Fruit fly (Drosophila melanogaster) whole organism, prepupa: ENCODE measurements around the gene CG43184.
A peak's percentile ranks its signal among the peaks of the same experiment; 100 is the strongest.

Source experiments
- CG10631 ChIP-seq: fragments of 200-800 bp; sonication (Bioruptor generic); optimal IDR thresholded peaks from 2 replicates; lab custom pipeline; 2016; ENCODE audit warnings: missing biosample characterization, missing genetic modification characterization
- CG10669 ChIP-seq: fragments of 200-800 bp; sonication (Bioruptor generic); optimal IDR thresholded peaks from 3 replicates; lab custom pipeline; 2018; ENCODE audit warnings: missing biosample characterization, mild to moderate bottlenecking, missing genetic modification characterization, moderate library complexity
- CG11762 ChIP-seq: fragments of 200-800 bp; sonication (Bioruptor generic); optimal IDR thresholded peaks from 3 replicates; lab custom pipeline; 2016; ENCODE audit warnings: missing biosample characterization, missing genetic modification characterization; ENCODE audit not compliant: insufficient read depth
- CG11902 ChIP-seq: fragments of 200-800 bp; sonication (Bioruptor generic); optimal IDR thresholded peaks from 3 replicates; lab custom pipeline; 2016; ENCODE audit warnings: missing biosample characterization, missing genetic modification characterization
- CG1621 ChIP-seq: fragments of 200-800 bp; sonication (Bioruptor generic); optimal IDR thresholded peaks from 3 replicates; lab custom pipeline; 2018; ENCODE audit warnings: missing biosample characterization, mild to moderate bottlenecking, missing genetic modification characterization
- CG31627 ChIP-seq: fragments of 200-800 bp; sonication (Bioruptor generic); optimal IDR thresholded peaks from 3 replicates; lab custom pipeline; 2016; ENCODE audit warnings: missing biosample characterization, missing genetic modification characterization
- CG3919 ChIP-seq: fragments of 200-800 bp; sonication (Bioruptor generic); optimal IDR thresholded peaks from 3 replicates; lab custom pipeline; 2016; ENCODE audit warnings: missing biosample characterization, missing genetic modification characterization
- CG6276 ChIP-seq: fragments of 200-800 bp; sonication (Bioruptor generic); optimal IDR thresholded peaks from 2 replicates; lab custom pipeline; 2017; ENCODE audit warnings: missing biosample characterization, mild to moderate bottlenecking, missing genetic modification characterization
- CG6792 ChIP-seq: fragments of 200-800 bp; sonication (Bioruptor generic); optimal IDR thresholded peaks from 3 replicates; lab custom pipeline; 2016; ENCODE audit warnings: missing biosample characterization, missing genetic modification characterization
- CG6808 ChIP-seq: fragments of 200-800 bp; sonication (Bioruptor generic); optimal IDR thresholded peaks from 3 replicates; lab custom pipeline; 2017; ENCODE audit warnings: missing biosample characterization, missing genetic modification characterization, mild to moderate bottlenecking, moderate library complexity, missing genetic modification reagents
- CG6854 ChIP-seq: fragments of 200-800 bp; sonication (Bioruptor generic); optimal IDR thresholded peaks from 2 replicates; lab custom pipeline; 2017; ENCODE audit warnings: missing biosample characterization, mild to moderate bottlenecking, missing genetic modification characterization
- CG7368 ChIP-seq: fragments of 200-800 bp; sonication (Bioruptor generic); optimal IDR thresholded peaks from 3 replicates; lab custom pipeline; 2016; ENCODE audit warnings: missing biosample characterization, missing genetic modification characterization
- CG8632 ChIP-seq: fragments of 200-800 bp; sonication (Bioruptor generic); optimal IDR thresholded peaks from 3 replicates; lab custom pipeline; 2016; ENCODE audit warnings: missing biosample characterization, missing genetic modification characterization
- CG9139 ChIP-seq: fragments of 200-800 bp; sonication (Bioruptor generic); optimal IDR thresholded peaks from 3 replicates; lab custom pipeline; 2017; ENCODE audit warnings: missing biosample characterization, mild to moderate bottlenecking, missing genetic modification characterization
- Eip78C ChIP-seq: fragments of 200-800 bp; sonication (Bioruptor generic); peaks from one replicate; lab custom pipeline; 2016; ENCODE audit warnings: missing biosample characterization, missing genetic modification characterization
- Eip93F ChIP-seq: fragments of 200-800 bp; sonication (Bioruptor generic); optimal IDR thresholded peaks from 2 replicates; lab custom pipeline; 2016; ENCODE audit warnings: missing biosample characterization, mild to moderate bottlenecking, missing genetic modification characterization
- Ets21C ChIP-seq: fragments of 200-800 bp; sonication (Bioruptor generic); optimal IDR thresholded peaks from 3 replicates; lab custom pipeline; 2016; ENCODE audit warnings: missing biosample characterization, missing genetic modification characterization
- Ets96B ChIP-seq: fragments of 200-800 bp; optimal IDR thresholded peaks from 2 replicates; lab custom pipeline; 2019; ENCODE audit warnings: missing biosample characterization, mild to moderate bottlenecking, missing genetic modification characterization, moderate library complexity
- Gug ChIP-seq: fragments of 200-800 bp; sonication (Bioruptor generic); IDR thresholded peaks from 2 replicates; pipeline ENCODE4 v1.3.6; 2022; ENCODE audit warnings: missing biosample characterization, missing genetic modification characterization
- Hr38 ChIP-seq: sonication (Bioruptor generic); optimal IDR thresholded peaks from 2 replicates; lab custom pipeline; 2016; ENCODE audit warnings: missing biosample characterization, missing genetic modification characterization
- Hr39 ChIP-seq: fragments of 200-800 bp; sonication (Bioruptor generic); optimal IDR thresholded peaks from 2 replicates; lab custom pipeline; 2016; ENCODE audit warnings: missing biosample characterization, missing genetic modification characterization
- Hr4 ChIP-seq: fragments of 200-800 bp; sonication (Bioruptor generic); optimal IDR thresholded peaks from 3 replicates; lab custom pipeline; 2016; ENCODE audit warnings: missing biosample characterization, missing genetic modification characterization
- Lpt ChIP-seq: fragments of 200-800 bp; sonication (Bioruptor generic); optimal IDR thresholded peaks from 3 replicates; lab custom pipeline; 2016; ENCODE audit warnings: missing biosample characterization, missing genetic modification characterization
- Met ChIP-seq: fragments of 200-800 bp; sonication (Bioruptor generic); optimal IDR thresholded peaks from 3 replicates; lab custom pipeline; 2016; ENCODE audit warnings: missing biosample characterization, missing genetic modification characterization
- Sox102F ChIP-seq: fragments of 200-800 bp; sonication (Bioruptor generic); optimal IDR thresholded peaks from 2 replicates; lab custom pipeline; 2016; ENCODE audit warnings: missing biosample characterization, mild to moderate bottlenecking, missing genetic modification characterization
- Sox14 ChIP-seq: fragments of 200-800 bp; sonication (Bioruptor generic); optimal IDR thresholded peaks from 3 replicates; lab custom pipeline; 2016; ENCODE audit warnings: missing biosample characterization, missing genetic modification characterization
- Sox15 ChIP-seq: fragments of 200-800 bp; sonication (Bioruptor generic); optimal IDR thresholded peaks from 3 replicates; lab custom pipeline; 2016; ENCODE audit warnings: missing biosample characterization, missing genetic modification characterization
- achi ChIP-seq: fragments of 200-800 bp; sonication (Bioruptor generic); optimal IDR thresholded peaks from 3 replicates; lab custom pipeline; 2016; ENCODE audit warnings: missing biosample characterization, missing genetic modification characterization
- acj6 ChIP-seq: fragments of 200-800 bp; sonication (Bioruptor generic); optimal IDR thresholded peaks from 3 replicates; lab custom pipeline; 2016; ENCODE audit warnings: missing biosample characterization, missing genetic modification characterization
- cyc ChIP-seq: fragments of 200-800 bp; sonication (Bioruptor generic); optimal IDR thresholded peaks from 3 replicates; lab custom pipeline; 2016; ENCODE audit warnings: missing biosample characterization, missing genetic modification characterization
- dac ChIP-seq: fragments of 200-800 bp; sonication (Bioruptor generic); optimal IDR thresholded peaks from 2 replicates; lab custom pipeline; 2017; ENCODE audit warnings: missing biosample characterization, mild to moderate bottlenecking, missing genetic modification characterization
- dsx ChIP-seq: fragments of 200-800 bp; optimal IDR thresholded peaks from 3 replicates; lab custom pipeline; 2019; ENCODE audit warnings: missing biosample characterization, mild to moderate bottlenecking, missing genetic modification characterization, moderate library complexity; ENCODE audit not compliant: poor library complexity, severe bottlenecking
- eg ChIP-seq: fragments of 200-800 bp; sonication (Bioruptor generic); IDR thresholded peaks from 3 replicates; pipeline ENCODE4 v1.3.6; 2022; ENCODE audit warnings: missing biosample characterization, missing genetic modification characterization
- esn ChIP-seq: fragments of 200-800 bp; sonication (Bioruptor generic); optimal IDR thresholded peaks from 2 replicates; lab custom pipeline; 2016; ENCODE audit warnings: missing biosample characterization, mild to moderate bottlenecking, missing genetic modification characterization, moderate library complexity
- fd59A ChIP-seq: fragments of 200-800 bp; sonication (Bioruptor generic); optimal IDR thresholded peaks from 2 replicates; lab custom pipeline; 2017; ENCODE audit warnings: missing biosample characterization, mild to moderate bottlenecking, missing genetic modification characterization, missing genetic modification reagents
- fkh ChIP-seq: fragments of 200-800 bp; sonication (Bioruptor generic); optimal IDR thresholded peaks from 3 replicates; lab custom pipeline; 2017; ENCODE audit warnings: missing biosample characterization, mild to moderate bottlenecking, missing genetic modification characterization, moderate library complexity
- svp ChIP-seq: fragments of 200-800 bp; sonication (Bioruptor generic); peaks from one replicate; lab custom pipeline; 2016; ENCODE audit warnings: missing biosample characterization, missing genetic modification characterization
- topi ChIP-seq: fragments of 200-800 bp; sonication (Bioruptor generic); optimal IDR thresholded peaks from 3 replicates; lab custom pipeline; 2016; ENCODE audit warnings: missing biosample characterization, missing genetic modification characterization
- vri ChIP-seq: fragments of 200-800 bp; sonication (Bioruptor generic); optimal IDR thresholded peaks from 3 replicates; lab custom pipeline; 2016; ENCODE audit warnings: missing biosample characterization, mild to moderate bottlenecking, missing genetic modification characterization

CG43184 gene

DNA sequence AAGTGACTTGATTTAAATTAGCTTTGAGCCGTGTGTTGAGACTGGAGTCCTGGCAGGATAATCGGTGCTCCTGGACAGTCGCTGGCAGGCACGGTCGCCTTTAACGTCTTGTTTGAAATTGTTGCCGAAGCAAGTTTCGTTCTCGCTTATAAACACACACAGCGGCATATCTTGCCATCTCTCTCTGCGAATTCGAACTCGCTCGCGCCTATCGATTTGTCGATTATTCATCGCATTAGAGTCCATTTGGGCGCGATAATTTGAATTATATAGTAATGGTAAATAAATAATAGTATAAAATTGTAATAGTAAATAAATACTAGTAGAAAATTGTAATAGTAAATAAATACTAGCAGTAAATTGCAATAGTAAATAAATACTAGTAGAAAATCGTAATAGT lies 29.2 kb downstream of the CG43184 start, which contains the start of gene CG8745:
Gene CG8745 (minus strand): TSS at position 126 of the 400 bp plus-strand sequence.
- TF ChIP-seq fkh (GFP tag; lab: Kevin White, UChicago) (peak; percentile 24), CG10669 (GFP tag; lab: Kevin White, UChicago) (no peak)
- TF ChIP-seq, all 60 proteins: peak for 1

DNA sequence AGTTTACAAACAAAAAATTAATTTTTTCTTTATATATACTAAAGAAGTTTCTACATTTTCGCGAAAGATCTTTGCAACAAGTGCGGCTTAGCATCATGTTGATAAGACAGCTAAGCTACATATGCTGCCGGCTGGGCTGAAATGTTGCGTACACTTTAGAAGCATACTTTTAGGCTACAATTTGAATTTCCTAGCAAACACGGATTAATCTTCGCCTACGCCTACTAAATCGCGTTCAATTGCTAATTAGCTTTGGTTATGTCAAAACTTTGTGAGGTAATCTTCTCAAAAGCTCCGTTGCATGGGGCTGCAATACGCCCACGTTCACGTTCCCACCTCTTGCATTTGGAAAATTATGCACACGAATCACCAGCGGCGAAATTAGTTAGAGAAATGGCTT lies 39.4 kb downstream of the CG43184 start:
- TF ChIP-seq Ets21C (GFP tag; lab: Kevin White, UChicago) (no peak), Met (GFP tag; lab: Kevin White, UChicago) (no peak), esn (GFP tag; lab: Kevin White, UChicago) (no peak), fd59A (no peak), Hr39 (no peak), Eip93F (GFP tag; lab: Kevin White, UChicago) (no peak), CG11762 (GFP tag; lab: Kevin White, UChicago) (no peak), CG6808 (GFP tag; lab: Kevin White, UChicago) (no peak), CG8632 (no peak), CG10631 (GFP tag; lab: Kevin White, UChicago) (no peak), svp (GFP tag; lab: Kevin White, UChicago) (no peak), Sox102F (GFP tag; lab: Kevin White, UChicago) (no peak), CG7368 (GFP tag; lab: Kevin White, UChicago) (no peak), achi (GFP tag; lab: Kevin White, UChicago) (no peak)

DNA sequence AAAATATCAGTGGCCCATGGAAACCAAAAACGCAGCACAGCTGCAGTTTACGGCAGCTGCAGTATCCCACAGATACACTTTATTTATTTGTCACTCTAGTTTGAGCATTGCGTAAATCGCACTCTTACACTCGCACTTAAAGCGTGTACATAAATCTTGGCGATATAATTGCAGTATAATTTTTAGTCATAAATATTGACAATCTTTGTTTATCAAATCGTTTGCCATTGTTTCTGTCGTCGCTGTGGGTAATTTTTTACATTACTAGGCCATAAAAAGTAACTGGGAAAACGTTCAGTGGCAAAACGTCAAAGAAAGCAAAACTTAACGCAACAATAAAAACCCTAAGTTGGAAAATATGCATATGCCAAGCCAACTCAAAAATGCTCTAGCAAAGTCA lies 40.3 kb downstream of the CG43184 start:
- no peak for TF ChIP-seq acj6 (GFP tag; lab: Kevin White, UChicago)
- peak; percentile 53 for TF ChIP-seq Hr4 (GFP tag; lab: Kevin White, UChicago)
- no peak for TF ChIP-seq vri (GFP tag; lab: Kevin White, UChicago)
- TF ChIP-seq CG11902 (GFP tag; lab: Kevin White, UChicago), result no peak
- TF ChIP-seq dac (GFP tag; lab: Kevin White, UChicago), result no peak
- TF ChIP-seq CG3919, result peak; percentile 65
- TF ChIP-seq Sox14 (GFP tag; lab: Kevin White, UChicago), result no peak
- no peak for TF ChIP-seq svp (GFP tag; lab: Kevin White, UChicago)
- no peak for TF ChIP-seq CG31627
- TF ChIP-seq CG6276 (GFP tag; lab: Kevin White, UChicago), result no peak
- no peak for TF ChIP-seq Gug (GFP tag; lab: Robert Waterston, UW)
- TF ChIP-seq topi (GFP tag; lab: Kevin White, UChicago), result no peak
- TF ChIP-seq CG8632, result no peak
- no peak for TF ChIP-seq cyc (GFP tag; lab: Kevin White, UChicago)
- TF ChIP-seq esn (GFP tag; lab: Kevin White, UChicago), result no peak
- no peak for TF ChIP-seq CG6808 (GFP tag; lab: Kevin White, UChicago)
- TF ChIP-seq CG6792 (GFP tag; lab: Kevin White, UChicago), result no peak
- TF ChIP-seq CG6854 (GFP tag; lab: Kevin White, UChicago), result no peak
- no peak for TF ChIP-seq Ets96B (tag; lab: Kevin White, UChicago)
- TF ChIP-seq Lpt (GFP tag; lab: Kevin White, UChicago), result peak; percentile 69
- TF ChIP-seq Hr38 (GFP tag; lab: Kevin White, UChicago), result no peak
- TF ChIP-seq Sox15 (GFP tag; lab: Kevin White, UChicago), result no peak
- no peak for TF ChIP-seq dsx (GFP tag; lab: Kevin White, UChicago)

- no peak for TF ChIP-seq CG6808 (GFP tag; lab: Kevin White, UChicago)
- TF ChIP-seq CG1621 (tag; lab: Kevin White, UChicago), result no peak
- TF ChIP-seq Lpt (GFP tag; lab: Kevin White, UChicago), result peak; percentile 17
- peak; percentile 59; the same call in 1 of the 3 replicates for TF ChIP-seq eg (GFP tag; lab: Robert Waterston, UW)
- TF ChIP-seq Eip78C (GFP tag; lab: Kevin White, UChicago), result peak; percentile 54
- no peak for TF ChIP-seq CG9139
- no peak for TF ChIP-seq Eip93F (GFP tag; lab: Kevin White, UChicago)
- TF ChIP-seq CG3919, result peak; percentile 48
These were observed 41.2 kb downstream of the CG43184 start, which contains the start of gene CG13737 for dm6 chr3L:13878729-13879128. CG13737 (plus strand) TSS chr3L:13878994.
